Worm (Caenorhabditis elegans) whole organism, L4/young adult: ENCODE measurements around the gene rsp-6.

Source experiments
- W03F9.2 ChIP-seq: fragments of 150-350 bp; optimal IDR thresholded peaks from 2 replicates; lab custom pipeline; 2014; ENCODE audit warnings: missing biosample characterization, missing genetic modification characterization
- him-1 ChIP-seq: sonication (generic microtip); optimal IDR thresholded peaks from 2 replicates; lab custom pipeline; 2016; ENCODE audit warnings: missing genotype, missing genetic modification reagents, missing genetic modification characterization, missing compliant biosample characterization

DNA sequence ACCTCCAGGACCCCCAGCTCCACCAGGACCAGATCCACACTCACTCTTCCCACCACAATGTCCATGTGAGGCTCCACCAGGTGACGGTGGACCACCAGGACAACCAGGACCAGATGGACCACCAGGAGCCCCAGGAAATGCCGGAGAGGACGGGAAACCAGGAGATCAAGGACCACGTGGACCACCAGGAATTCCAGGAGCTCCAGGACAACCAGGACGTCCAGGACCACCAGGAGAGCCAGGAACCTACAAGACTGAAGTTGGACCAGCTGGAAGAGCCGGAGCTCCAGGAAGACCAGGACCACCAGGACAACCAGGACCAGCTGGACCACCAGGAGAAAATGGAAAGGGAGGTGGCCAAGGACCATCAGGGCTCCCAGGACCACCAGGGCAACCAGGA, 36.9 kb downstream of the rsp-6 start:
- TF ChIP-seq him-1 (tag; lab: Kevin White, UChicago) (no peak), W03F9.2 (tag; lab: Kevin White, UChicago) (no peak)
